Worm (Caenorhabditis elegans) whole organism, L2 larva: Measurements from ENCODE around the gene C04E12.5.

Experiments used
- blmp-1 ChIP-seq: sonication (generic microtip); optimal IDR thresholded peaks from 2 replicates; lab custom pipeline; 2017; ENCODE audit warnings: missing genetic modification characterization, mild to moderate bottlenecking, missing compliant biosample characterization, antibody characterized with exemption, moderate library complexity; ENCODE audit not compliant: insufficient read depth
- ceh-82 ChIP-seq: fragments of 150-350 bp; optimal IDR thresholded peaks from 2 replicates; lab custom pipeline; 2014; ENCODE audit warnings: missing biosample characterization, missing genetic modification characterization
- egl-27 ChIP-seq: sonication (generic microtip); optimal IDR thresholded peaks from 3 replicates; lab custom pipeline; 2017; ENCODE audit warnings: missing biosample characterization, missing genetic modification reagents, missing genetic modification characterization
- elt-1 ChIP-seq: fragments of 150-350 bp; optimal IDR thresholded peaks from 2 replicates; lab custom pipeline; 2014; ENCODE audit warnings: missing biosample characterization, missing genetic modification characterization
- elt-3 ChIP-seq: sonication (generic microtip); optimal IDR thresholded peaks from 2 replicates; lab custom pipeline; 2017; ENCODE audit warnings: missing biosample characterization, missing genetic modification characterization
- fos-1 ChIP-seq: fragments of 150-350 bp; optimal IDR thresholded peaks from 2 replicates; lab custom pipeline; 2014; ENCODE audit warnings: missing biosample characterization, missing genetic modification characterization
- lin-11 ChIP-seq: fragments of 150-350 bp; sonication (generic microtip); optimal IDR thresholded peaks from 2 replicates; lab custom pipeline; 2014; ENCODE audit warnings: missing biosample characterization, missing genetic modification characterization, inconsistent platforms, mixed read lengths
- lin-13 ChIP-seq: fragments of 150-350 bp; optimal IDR thresholded peaks from 2 replicates; lab custom pipeline; 2014; ENCODE audit warnings: missing biosample characterization, missing genetic modification reagents, missing genetic modification characterization
- mab-5 ChIP-seq: fragments of 150-350 bp; optimal IDR thresholded peaks from 2 replicates; lab custom pipeline; 2014; ENCODE audit warnings: missing biosample characterization, missing genetic modification characterization
- mbf-1 ChIP-seq: sonication (generic microtip); optimal IDR thresholded peaks from 2 replicates; lab custom pipeline; 2017; ENCODE audit warnings: missing biosample characterization, missing genetic modification characterization
- mdl-1 ChIP-seq, 2 experiments: fragments of 150-350 bp in 1 of 2; sonication (generic microtip) in 1 of 2; optimal IDR thresholded peaks; 2 replicates each; lab custom pipeline; 2017; ENCODE audit warnings: missing biosample characterization in 2 of 2, missing genetic modification characterization in 2 of 2
- nhr-11 ChIP-seq: fragments of 150-350 bp; optimal IDR thresholded peaks from 2 replicates; lab custom pipeline; 2014; ENCODE audit warnings: missing biosample characterization, missing genetic modification characterization
- nhr-23 ChIP-seq: fragments of 150-350 bp; optimal IDR thresholded peaks from 2 replicates; lab custom pipeline; 2014; ENCODE audit warnings: missing biosample characterization, missing genetic modification reagents, missing genetic modification characterization
- nhr-237 ChIP-seq: fragments of 150-350 bp; optimal IDR thresholded peaks from 2 replicates; lab custom pipeline; 2014; ENCODE audit warnings: missing biosample characterization, missing genetic modification characterization
- nhr-25 ChIP-seq: fragments of 150-350 bp; sonication (generic microtip); optimal IDR thresholded peaks from 3 replicates; lab custom pipeline; 2014; ENCODE audit warnings: missing biosample characterization, missing genetic modification characterization
- peb-1 ChIP-seq: fragments of 150-350 bp; optimal IDR thresholded peaks from 2 replicates; lab custom pipeline; 2014; ENCODE audit warnings: missing biosample characterization, missing genetic modification characterization
- sem-4 ChIP-seq: fragments of 150-350 bp; optimal IDR thresholded peaks from 2 replicates; lab custom pipeline; 2014; ENCODE audit warnings: missing biosample characterization, missing genetic modification reagents, missing genetic modification characterization
- skn-1 ChIP-seq: sonication (generic microtip); optimal IDR thresholded peaks from 2 replicates; lab custom pipeline; 2017; ENCODE audit warnings: missing biosample characterization, missing genetic modification characterization
- sma-9 ChIP-seq, 2 experiments: fragments of 150-350 bp in 1 of 2; sonication (generic microtip) in 1 of 2; optimal IDR thresholded peaks; 2 replicates each; lab custom pipeline; 2014 to 2016; ENCODE audit warnings: missing genetic modification characterization in 2 of 2, mild to moderate bottlenecking in 1 of 2, missing biosample characterization in 1 of 2, missing compliant biosample characterization in 1 of 2, missing genetic modification reagents in 1 of 2, moderate library complexity in 1 of 2
- snpc-4 ChIP-seq: fragments of 150-350 bp; optimal IDR thresholded peaks from 2 replicates; lab custom pipeline; 2014; ENCODE audit warnings: missing biosample characterization, missing genetic modification characterization
- unc-39 ChIP-seq: fragments of 150-350 bp; optimal IDR thresholded peaks from 2 replicates; lab custom pipeline; 2014; ENCODE audit warnings: missing biosample characterization, missing genetic modification characterization
- unc-55 ChIP-seq: fragments of 150-350 bp; sonication (generic microtip); optimal IDR thresholded peaks from 3 replicates; lab custom pipeline; 2014; ENCODE audit warnings: missing biosample characterization, missing genetic modification reagents, missing genetic modification characterization
- zag-1 ChIP-seq: fragments of 150-350 bp; optimal IDR thresholded peaks from 2 replicates; lab custom pipeline; 2014; ENCODE audit warnings: missing biosample characterization, missing genetic modification characterization
- ztf-11 ChIP-seq: sonication (generic microtip); optimal IDR thresholded peaks from 2 replicates; lab custom pipeline; 2017; ENCODE audit warnings: missing biosample characterization, missing genetic modification characterization
- ztf-4 ChIP-seq: fragments of 150-350 bp; optimal IDR thresholded peaks from 2 replicates; lab custom pipeline; 2014; ENCODE audit warnings: missing biosample characterization, missing genetic modification characterization

The C04E12.5 gene

DNA sequence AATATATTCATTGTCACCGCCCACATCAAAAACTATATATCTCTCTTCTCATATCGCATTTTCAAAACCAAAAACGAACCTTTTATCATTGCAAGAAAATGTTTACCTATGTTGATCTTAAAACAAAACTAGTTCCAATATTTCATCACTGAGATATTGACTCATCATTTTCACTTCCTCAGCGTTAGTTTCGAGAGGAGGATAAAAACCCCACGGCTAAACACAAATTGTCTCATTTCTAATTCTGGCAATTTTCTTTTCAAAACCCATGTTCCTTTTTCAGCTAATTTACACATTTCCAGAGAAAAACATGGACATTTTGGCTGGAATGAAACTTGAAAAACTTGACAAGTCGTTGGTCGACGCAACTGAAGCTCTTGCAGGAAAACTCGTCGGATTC is 50.2 kb downstream of the C04E12.5 start, which contains the start of gene T20D4.7:
T20D4.7 (plus strand) TSS at position 301 of the 400 bp plus-strand sequence.
- no peak for TF ChIP-seq elt-3
- no peak for TF ChIP-seq lin-13 (GFP tag; lab: Kevin White, UChicago)
- no peak for TF ChIP-seq nhr-25 (tag; lab: Kevin White, UChicago)
- no peak for TF ChIP-seq nhr-23 (tag; lab: Kevin White, UChicago)
- TF ChIP-seq nhr-11 (tag; lab: Kevin White, UChicago): no peak
- TF ChIP-seq mbf-1 (tag; lab: Kevin White, UChicago): no peak
- TF ChIP-seq unc-55 (GFP tag; lab: Kevin White, UChicago): no peak
- no peak for TF ChIP-seq elt-1
- TF ChIP-seq unc-39 (tag; lab: Kevin White, UChicago): no peak
- TF ChIP-seq ztf-4 (tag; lab: Kevin White, UChicago): no peak
- TF ChIP-seq fos-1: no peak
- TF ChIP-seq lin-11 (tag; lab: Kevin White, UChicago): no peak
- no peak for TF ChIP-seq nhr-237 (tag; lab: Kevin White, UChicago)
- no peak for TF ChIP-seq ceh-82 (tag; lab: Kevin White, UChicago)
- no peak for TF ChIP-seq blmp-1 (tag; lab: Kevin White, UChicago)

DNA sequence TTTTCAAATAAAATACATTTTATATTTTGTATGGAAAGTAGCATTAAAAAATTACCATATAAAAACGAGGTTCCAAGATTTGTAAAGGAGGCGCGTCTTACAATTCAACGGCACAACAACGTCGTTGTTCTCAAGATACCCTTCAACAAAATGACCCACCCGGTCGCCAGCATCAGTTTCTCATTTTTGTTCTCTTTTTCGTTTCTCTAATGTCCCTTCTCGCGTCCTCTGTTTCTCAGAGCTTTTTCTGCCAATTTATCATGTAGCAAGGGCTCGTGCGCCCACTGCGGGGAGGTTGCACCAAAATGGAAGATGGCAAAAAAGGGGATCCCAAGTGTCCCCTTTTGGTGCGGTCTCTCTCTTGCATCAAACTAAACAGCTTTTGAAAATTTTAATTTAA is 51.1 kb downstream of the C04E12.5 start:
- no peak for TF ChIP-seq lin-13 (GFP tag; lab: Kevin White, UChicago)
- no peak for TF ChIP-seq snpc-4
- TF ChIP-seq ztf-11 (tag; lab: Kevin White, UChicago): no peak
- peak; percentile 33 for TF ChIP-seq zag-1
- TF ChIP-seq mab-5: no peak
- no peak for TF ChIP-seq sem-4 (tag; lab: Kevin White, UChicago)
- TF ChIP-seq peb-1: no peak
- TF ChIP-seq skn-1 (tag; lab: Kevin White, UChicago): no peak
- TF ChIP-seq, all 48 proteins: peak for 1

DNA sequence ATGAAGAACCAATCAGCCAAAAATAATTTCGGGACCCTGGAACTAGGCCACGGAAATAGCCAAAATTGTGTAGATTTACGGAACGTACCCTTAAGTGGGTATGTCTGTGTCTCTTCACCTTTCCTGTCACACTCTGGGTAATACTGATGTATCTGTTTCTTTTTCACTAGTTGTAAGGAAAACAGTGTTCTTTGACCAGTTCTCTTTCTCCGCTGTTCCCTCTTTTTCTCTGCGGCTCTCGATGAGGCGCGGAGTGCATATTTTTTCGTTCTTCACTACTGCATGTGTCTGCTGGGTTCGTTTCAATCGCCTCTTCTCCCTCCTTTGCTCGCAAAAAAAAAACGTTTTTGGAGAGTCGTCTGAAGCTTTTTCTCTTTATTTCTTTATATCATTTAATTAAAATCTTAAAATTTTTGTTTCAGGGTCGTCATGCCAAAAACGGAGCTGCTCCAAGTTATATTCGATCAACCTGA is 51.8 kb downstream of the C04E12.5 start, which contains the start of gene arrd-22:
arrd-22 (plus strand) TSS at position 423 of the 473 bp plus-strand sequence.
- TF ChIP-seq sma-9 (GFP tag; optimal IDR thresholded peaks at IDR 0.05; lab: Kevin White, UChicago) (peak; percentile 95), sma-9 (tag; optimal IDR thresholded peaks at IDR 0.05; lab: Kevin White, UChicago) (no peak), egl-27 (tag; lab: Kevin White, UChicago) (peak; percentile 8), lin-13 (GFP tag; lab: Kevin White, UChicago) (no peak), unc-55 (GFP tag; lab: Kevin White, UChicago) (peak; percentile 24), mdl-1 (tag; optimal IDR thresholded peaks at IDR 0.05; lab: Kevin White, UChicago) (peak in 1 of 2 experiments; percentile 25)
